Fruit fly (Drosophila melanogaster) whole organism, prepupa: ENCODE measurements around the gene CG16813.

ENCODE experiments used
- Blimp-1 ChIP-seq: fragments of 200-800 bp; sonication (Bioruptor generic); optimal IDR thresholded peaks from 3 replicates; lab custom pipeline; 2017; ENCODE audit warnings: missing biosample characterization, missing genetic modification characterization, mild to moderate bottlenecking, moderate library complexity, missing genetic modification reagents
- CG10631 ChIP-seq: fragments of 200-800 bp; sonication (Bioruptor generic); optimal IDR thresholded peaks from 2 replicates; lab custom pipeline; 2016; ENCODE audit warnings: missing biosample characterization, missing genetic modification characterization
- CG11762 ChIP-seq: fragments of 200-800 bp; sonication (Bioruptor generic); optimal IDR thresholded peaks from 3 replicates; lab custom pipeline; 2016; ENCODE audit warnings: missing biosample characterization, missing genetic modification characterization; ENCODE audit not compliant: insufficient read depth
- CG11902 ChIP-seq: fragments of 200-800 bp; sonication (Bioruptor generic); optimal IDR thresholded peaks from 3 replicates; lab custom pipeline; 2016; ENCODE audit warnings: missing biosample characterization, missing genetic modification characterization
- CG15336 ChIP-seq: fragments of 200-800 bp; sonication (Bioruptor generic); IDR thresholded peaks from 2 replicates; pipeline ENCODE4 v1.3.6; 2022; ENCODE audit warnings: missing biosample characterization, missing genetic modification characterization
- CG1621 ChIP-seq: fragments of 200-800 bp; sonication (Bioruptor generic); optimal IDR thresholded peaks from 3 replicates; lab custom pipeline; 2018; ENCODE audit warnings: missing biosample characterization, mild to moderate bottlenecking, missing genetic modification characterization
- CG16779 ChIP-seq: fragments of 200-800 bp; sonication (Bioruptor generic); optimal IDR thresholded peaks from 3 replicates; lab custom pipeline; 2017; ENCODE audit warnings: missing biosample characterization, mild to moderate bottlenecking, missing genetic modification characterization
- CG3032 ChIP-seq: fragments of 200-800 bp; optimal IDR thresholded peaks from 2 replicates; lab custom pipeline; 2019; ENCODE audit warnings: missing biosample characterization, mild to moderate bottlenecking, missing genetic modification characterization, moderate library complexity
- CG32006 ChIP-seq: fragments of 200-800 bp; sonication (Bioruptor generic); optimal IDR thresholded peaks from 3 replicates; lab custom pipeline; 2017; ENCODE audit warnings: missing biosample characterization, mild to moderate bottlenecking, missing genetic modification characterization
- CG34406 ChIP-seq: fragments of 200-800 bp; sonication (Bioruptor generic); optimal IDR thresholded peaks from 3 replicates; lab custom pipeline; 2016; ENCODE audit warnings: missing biosample characterization, missing genetic modification characterization
- CG4318 ChIP-seq: fragments of 200-800 bp; sonication (Bioruptor generic); optimal IDR thresholded peaks from 3 replicates; lab custom pipeline; 2017; ENCODE audit warnings: missing biosample characterization, mild to moderate bottlenecking, missing genetic modification characterization
- CG6163 ChIP-seq: fragments of 200-800 bp; sonication (Bioruptor generic); IDR thresholded peaks from 3 replicates; pipeline ENCODE4 v1.3.6; 2022; ENCODE audit warnings: missing biosample characterization, missing genetic modification characterization
- CG6276 ChIP-seq: fragments of 200-800 bp; sonication (Bioruptor generic); optimal IDR thresholded peaks from 2 replicates; lab custom pipeline; 2017; ENCODE audit warnings: missing biosample characterization, mild to moderate bottlenecking, missing genetic modification characterization
- CG6808 ChIP-seq: fragments of 200-800 bp; sonication (Bioruptor generic); optimal IDR thresholded peaks from 3 replicates; lab custom pipeline; 2017; ENCODE audit warnings: missing biosample characterization, missing genetic modification characterization, mild to moderate bottlenecking, moderate library complexity, missing genetic modification reagents
- CG6854 ChIP-seq: fragments of 200-800 bp; sonication (Bioruptor generic); optimal IDR thresholded peaks from 2 replicates; lab custom pipeline; 2017; ENCODE audit warnings: missing biosample characterization, mild to moderate bottlenecking, missing genetic modification characterization
- CG8119 ChIP-seq: fragments of 200-800 bp; sonication (Bioruptor generic); IDR thresholded peaks from 3 replicates; pipeline ENCODE4 v1.3.6; 2022; ENCODE audit warnings: missing biosample characterization, missing genetic modification characterization
- CG8319 ChIP-seq: fragments of 200-800 bp; sonication (Bioruptor generic); optimal IDR thresholded peaks from 3 replicates; lab custom pipeline; 2016; ENCODE audit warnings: missing biosample characterization, missing genetic modification characterization
- CG8632 ChIP-seq: fragments of 200-800 bp; sonication (Bioruptor generic); optimal IDR thresholded peaks from 3 replicates; lab custom pipeline; 2016; ENCODE audit warnings: missing biosample characterization, missing genetic modification characterization
- CG9139 ChIP-seq: fragments of 200-800 bp; sonication (Bioruptor generic); optimal IDR thresholded peaks from 3 replicates; lab custom pipeline; 2017; ENCODE audit warnings: missing biosample characterization, mild to moderate bottlenecking, missing genetic modification characterization
- Eip78C ChIP-seq: fragments of 200-800 bp; sonication (Bioruptor generic); peaks from one replicate; lab custom pipeline; 2016; ENCODE audit warnings: missing biosample characterization, missing genetic modification characterization
- Eip93F ChIP-seq: fragments of 200-800 bp; sonication (Bioruptor generic); optimal IDR thresholded peaks from 2 replicates; lab custom pipeline; 2016; ENCODE audit warnings: missing biosample characterization, mild to moderate bottlenecking, missing genetic modification characterization
- Ets21C ChIP-seq: fragments of 200-800 bp; sonication (Bioruptor generic); optimal IDR thresholded peaks from 3 replicates; lab custom pipeline; 2016; ENCODE audit warnings: missing biosample characterization, missing genetic modification characterization
- Gug ChIP-seq: fragments of 200-800 bp; sonication (Bioruptor generic); IDR thresholded peaks from 2 replicates; pipeline ENCODE4 v1.3.6; 2022; ENCODE audit warnings: missing biosample characterization, missing genetic modification characterization
- Hr38 ChIP-seq: sonication (Bioruptor generic); optimal IDR thresholded peaks from 2 replicates; lab custom pipeline; 2016; ENCODE audit warnings: missing biosample characterization, missing genetic modification characterization
- Hr39 ChIP-seq: fragments of 200-800 bp; sonication (Bioruptor generic); optimal IDR thresholded peaks from 2 replicates; lab custom pipeline; 2016; ENCODE audit warnings: missing biosample characterization, missing genetic modification characterization
- Hr4 ChIP-seq: fragments of 200-800 bp; sonication (Bioruptor generic); optimal IDR thresholded peaks from 3 replicates; lab custom pipeline; 2016; ENCODE audit warnings: missing biosample characterization, missing genetic modification characterization
- Lpt ChIP-seq: fragments of 200-800 bp; sonication (Bioruptor generic); optimal IDR thresholded peaks from 3 replicates; lab custom pipeline; 2016; ENCODE audit warnings: missing biosample characterization, missing genetic modification characterization
- Sox14 ChIP-seq: fragments of 200-800 bp; sonication (Bioruptor generic); optimal IDR thresholded peaks from 3 replicates; lab custom pipeline; 2016; ENCODE audit warnings: missing biosample characterization, missing genetic modification characterization
- achi ChIP-seq: fragments of 200-800 bp; sonication (Bioruptor generic); optimal IDR thresholded peaks from 3 replicates; lab custom pipeline; 2016; ENCODE audit warnings: missing biosample characterization, missing genetic modification characterization
- dac ChIP-seq: fragments of 200-800 bp; sonication (Bioruptor generic); optimal IDR thresholded peaks from 2 replicates; lab custom pipeline; 2017; ENCODE audit warnings: missing biosample characterization, mild to moderate bottlenecking, missing genetic modification characterization
- dsx ChIP-seq: fragments of 200-800 bp; optimal IDR thresholded peaks from 3 replicates; lab custom pipeline; 2019; ENCODE audit warnings: missing biosample characterization, mild to moderate bottlenecking, missing genetic modification characterization, moderate library complexity; ENCODE audit not compliant: poor library complexity, severe bottlenecking
- eg ChIP-seq: fragments of 200-800 bp; sonication (Bioruptor generic); IDR thresholded peaks from 3 replicates; pipeline ENCODE4 v1.3.6; 2022; ENCODE audit warnings: missing biosample characterization, missing genetic modification characterization
- fd59A ChIP-seq: fragments of 200-800 bp; sonication (Bioruptor generic); optimal IDR thresholded peaks from 2 replicates; lab custom pipeline; 2017; ENCODE audit warnings: missing biosample characterization, mild to moderate bottlenecking, missing genetic modification characterization, missing genetic modification reagents
- lz ChIP-seq: fragments of 200-800 bp; sonication (Bioruptor generic); optimal IDR thresholded peaks from 3 replicates; lab custom pipeline; 2016; ENCODE audit warnings: missing biosample characterization, missing genetic modification characterization
- ss ChIP-seq, 2 experiments: fragments of 200-800 bp; sonication (Bioruptor generic); optimal IDR thresholded peaks; 2 replicates in 1 of 2; 3 replicates in 1 of 2; lab custom pipeline; 2017 to 2018; ENCODE audit warnings: mild to moderate bottlenecking in 2 of 2, missing biosample characterization in 2 of 2, missing genetic modification characterization in 2 of 2, moderate library complexity in 1 of 2
- topi ChIP-seq: fragments of 200-800 bp; sonication (Bioruptor generic); optimal IDR thresholded peaks from 3 replicates; lab custom pipeline; 2016; ENCODE audit warnings: missing biosample characterization, missing genetic modification characterization
- vri ChIP-seq: fragments of 200-800 bp; sonication (Bioruptor generic); optimal IDR thresholded peaks from 3 replicates; lab custom pipeline; 2016; ENCODE audit warnings: missing biosample characterization, mild to moderate bottlenecking, missing genetic modification characterization

CG16813 gene

dm6 chr2L:13245855-13246645 is 18.7 kb downstream of the CG16813 start, which contains the start of gene CG16820:
Gene CG16820 (plus strand): TSS chr2L:13246232.
- TF ChIP-seq eg = peak; percentile 76; the same call in 2 of the 3 replicates
- TF ChIP-seq Lpt (GFP tag; lab: Kevin White, UChicago) = peak; percentile 57
- no peak for TF ChIP-seq Hr39 (GFP tag; lab: Kevin White, UChicago)
- no peak for TF ChIP-seq fd59A
- no peak for TF ChIP-seq vri (GFP tag; lab: Kevin White, UChicago)
- TF ChIP-seq CG6163 (GFP tag; lab: Robert Waterston, UW) = 0 out of 3 replicates have a peak, but pooled peaks have one; percentile 50
- peak; percentile 53 for TF ChIP-seq Eip78C (GFP tag; lab: Kevin White, UChicago)
- TF ChIP-seq Blimp-1 (GFP tag; lab: Kevin White, UChicago) = no peak
- TF ChIP-seq CG8119 (GFP tag; lab: Robert Waterston, UW) = peak; percentile 84
- no peak for TF ChIP-seq Hr38
- peak; percentile 75 for TF ChIP-seq CG6276 (GFP tag; lab: Kevin White, UChicago)
- peak; percentile 80 for TF ChIP-seq CG15336 (GFP tag; lab: Robert Waterston, UW)
- peak; percentile 15 for TF ChIP-seq dac (GFP tag; lab: Kevin White, UChicago)
- TF ChIP-seq CG1621 = no peak
- no peak for TF ChIP-seq CG8632

- TF ChIP-seq vri (GFP tag; lab: Kevin White, UChicago) (no peak), CG34406 (GFP tag; lab: Kevin White, UChicago) (no peak), CG10631 (GFP tag; lab: Kevin White, UChicago) (no peak), CG6808 (GFP tag; lab: Kevin White, UChicago) (peak; percentile 31), achi (GFP tag; lab: Kevin White, UChicago) (peak; percentile 22), CG8119 (GFP tag; lab: Robert Waterston, UW) (0 out of 3 replicates have a peak, but pooled peaks have one; percentile 24), Hr4 (GFP tag; lab: Kevin White, UChicago) (peak; percentile 4), Blimp-1 (GFP tag; lab: Kevin White, UChicago) (no peak), CG8319 (GFP tag; lab: Kevin White, UChicago) (no peak), Eip78C (GFP tag; lab: Kevin White, UChicago) (peak; percentile 74), CG3032 (peak; percentile 16), CG4318 (GFP tag; lab: Kevin White, UChicago) (peak; percentile 15), Hr38 (no peak), topi (no peak), CG32006 (GFP tag; lab: Kevin White, UChicago) (peak; percentile 46), Sox14 (peak; percentile 1), CG1621 (no peak), CG8632 (no peak), CG6276 (GFP tag; lab: Kevin White, UChicago) (peak; percentile 9), CG16779 (no peak), CG11902 (GFP tag; lab: Kevin White, UChicago) (no peak), ss (GFP tag; optimal IDR thresholded peaks at IDR 0.05; lab: Kevin White, UChicago) (peak in 1 of 2 experiments; percentile 7), Lpt (GFP tag; lab: Kevin White, UChicago) (peak; percentile 20), CG15336 (GFP tag; lab: Robert Waterston, UW) (0 out of 2 replicates have a peak, but pooled peaks have one; percentile 15)
- TF ChIP-seq, all 60 proteins: peak for 13
Observed at dm6 chr2L:13251167-13251566, 23.8 kb downstream of the CG16813 start.

- no peak for TF ChIP-seq CG9139 (GFP tag; lab: Kevin White, UChicago)
- TF ChIP-seq CG1621 = no peak
- TF ChIP-seq CG34406 (GFP tag; lab: Kevin White, UChicago) = no peak
- TF ChIP-seq Ets21C (GFP tag; lab: Kevin White, UChicago) = no peak
- TF ChIP-seq CG32006 (GFP tag; lab: Kevin White, UChicago) = no peak
- TF ChIP-seq CG6854 (GFP tag; lab: Kevin White, UChicago) = no peak
- TF ChIP-seq CG4318 (GFP tag; lab: Kevin White, UChicago) = no peak
- TF ChIP-seq CG8632 = no peak
- no peak for TF ChIP-seq dsx (GFP tag; lab: Kevin White, UChicago)
- no peak for TF ChIP-seq Blimp-1 (GFP tag; lab: Kevin White, UChicago)
- no peak for TF ChIP-seq ss (GFP tag; optimal IDR thresholded peaks at IDR 0.05; lab: Kevin White, UChicago)
- TF ChIP-seq CG11762 = no peak
- TF ChIP-seq Lpt (GFP tag; lab: Kevin White, UChicago) = no peak
- no peak for TF ChIP-seq lz
- no peak for TF ChIP-seq Eip93F (GFP tag; lab: Kevin White, UChicago)
- TF ChIP-seq Hr39 (GFP tag; lab: Kevin White, UChicago) = no peak
- TF ChIP-seq CG6276 (GFP tag; lab: Kevin White, UChicago) = no peak
- TF ChIP-seq Gug = no peak
- no peak for TF ChIP-seq CG15336 (GFP tag; lab: Robert Waterston, UW)
Observed at dm6 chr2L:13257177-13257576, 29.8 kb downstream of the CG16813 start, which contains the start of gene Naa20B. Gene Naa20B (plus strand): TSS chr2L:13257477.
